Fruit fly (Drosophila melanogaster) whole organism, embryonic: Measurements from ENCODE around the gene CG9467.

Source experiments
- Bdp1 ChIP-seq: fragments of 200-800 bp; sonication (Bioruptor generic); optimal IDR thresholded peaks from 3 replicates; lab custom pipeline; 2016; ENCODE audit warnings: missing biosample characterization, missing genetic modification characterization
- CG10147 ChIP-seq: fragments of 200-800 bp; sonication (Bioruptor generic); optimal IDR thresholded peaks from 2 replicates; lab custom pipeline; 2019; ENCODE audit warnings: missing biosample characterization, mild to moderate bottlenecking, missing genetic modification characterization, moderate library complexity
- CG10267 ChIP-seq: fragments of 200-800 bp; sonication (Bioruptor generic); optimal IDR thresholded peaks from 2 replicates; lab custom pipeline; 2018; ENCODE audit warnings: missing biosample characterization, mild to moderate bottlenecking, missing genetic modification characterization, moderate library complexity
- CG10565 ChIP-seq: fragments of 200-800 bp; sonication (Bioruptor generic); optimal IDR thresholded peaks from 3 replicates; lab custom pipeline; 2016; ENCODE audit warnings: missing biosample characterization, mild to moderate bottlenecking, missing genetic modification characterization
- CG11093 ChIP-seq: fragments of 200-800 bp; sonication (Bioruptor generic); IDR thresholded peaks from 3 replicates; pipeline ENCODE4 v1.3.6; 2022; ENCODE audit warnings: missing biosample characterization, missing genetic modification characterization
- CG13624 ChIP-seq: fragments of 200-800 bp; sonication (Bioruptor generic); optimal IDR thresholded peaks from 2 replicates; lab custom pipeline; 2016; ENCODE audit warnings: missing biosample characterization, missing genetic modification characterization
- CG15696 ChIP-seq: fragments of 200-800 bp; sonication (Bioruptor generic); optimal IDR thresholded peaks from 2 replicates; lab custom pipeline; 2019; ENCODE audit warnings: missing biosample characterization, mild to moderate bottlenecking, missing genetic modification characterization, moderate library complexity
- CG1603 ChIP-seq: fragments of 200-800 bp; sonication (Bioruptor generic); optimal IDR thresholded peaks from 2 replicates; lab custom pipeline; 2019; ENCODE audit warnings: missing biosample characterization, mild to moderate bottlenecking, missing genetic modification characterization, moderate library complexity
- CG16815 ChIP-seq: fragments of 200-800 bp; sonication (Bioruptor generic); optimal IDR thresholded peaks from 3 replicates; lab custom pipeline; 2017; ENCODE audit warnings: missing biosample characterization, mild to moderate bottlenecking, missing genetic modification characterization
- CG17361 ChIP-seq: fragments of 200-800 bp; sonication (Bioruptor generic); IDR thresholded peaks from 3 replicates; pipeline ENCODE4 v1.3.6; 2022; ENCODE audit warnings: missing biosample characterization, missing genetic modification characterization
- CG18476 ChIP-seq: fragments of 200-800 bp; sonication (Bioruptor generic); optimal IDR thresholded peaks from 2 replicates; lab custom pipeline; 2016; ENCODE audit warnings: missing biosample characterization, mild to moderate bottlenecking, missing genetic modification characterization
- CG2712 ChIP-seq: fragments of 200-800 bp; optimal IDR thresholded peaks from 3 replicates; lab custom pipeline; 2019; ENCODE audit warnings: missing biosample characterization, mild to moderate bottlenecking, missing genetic modification characterization, moderate library complexity
- CG3281 ChIP-seq: fragments of 200-800 bp; sonication (Bioruptor generic); optimal IDR thresholded peaks from 3 replicates; lab custom pipeline; 2017; ENCODE audit warnings: missing biosample characterization, mild to moderate bottlenecking, missing genetic modification characterization
- CG34422 ChIP-seq: fragments of 200-800 bp; sonication (Bioruptor generic); IDR thresholded peaks from 3 replicates; pipeline ENCODE4 v1.3.6; 2022; ENCODE audit warnings: missing biosample characterization, missing genetic modification characterization
- CG3847 ChIP-seq: fragments of 200-800 bp; sonication (Bioruptor generic); IDR thresholded peaks from 2 replicates; pipeline ENCODE4 v1.3.6; 2022; ENCODE audit warnings: missing biosample characterization, missing genetic modification characterization
- CG42726 ChIP-seq: fragments of 200-800 bp; sonication (Bioruptor generic); IDR thresholded peaks from 2 replicates; pipeline ENCODE4 v1.3.6; 2022; ENCODE audit warnings: missing biosample characterization, missing genetic modification characterization; ENCODE audit not compliant: partially characterized antibody
- CG4730 ChIP-seq: fragments of 200-800 bp; sonication (Bioruptor generic); IDR thresholded peaks from 2 replicates; pipeline ENCODE4 v1.3.6; 2022; ENCODE audit warnings: missing biosample characterization, missing genetic modification characterization
- CG6689 ChIP-seq: fragments of 200-800 bp; sonication (Bioruptor generic); IDR thresholded peaks from 2 replicates; pipeline ENCODE4 v1.3.6; 2022; ENCODE audit warnings: missing biosample characterization, missing genetic modification characterization
- CG8281 ChIP-seq: fragments of 200-800 bp; sonication (Bioruptor generic); optimal IDR thresholded peaks from 2 replicates; lab custom pipeline; 2018; ENCODE audit warnings: missing biosample characterization, mild to moderate bottlenecking, missing genetic modification characterization, moderate library complexity
- CHES-1-like ChIP-seq: fragments of 200-800 bp; sonication (Bioruptor generic); optimal IDR thresholded peaks from 2 replicates; lab custom pipeline; 2016; ENCODE audit warnings: missing biosample characterization, missing genetic modification characterization
- CTCF ChIP-seq: fragments of 200-800 bp; sonication (Bioruptor generic); optimal IDR thresholded peaks from 2 replicates; lab custom pipeline; 2017; ENCODE audit warnings: missing biosample characterization, mild to moderate bottlenecking, missing genetic modification characterization, moderate library complexity
- Camta ChIP-seq: fragments of 200-800 bp; sonication (Bioruptor generic); optimal IDR thresholded peaks from 2 replicates; lab custom pipeline; 2016; ENCODE audit warnings: missing biosample characterization, missing genetic modification characterization
- Chrac-16 ChIP-seq: fragments of 200-800 bp; sonication (Bioruptor generic); optimal IDR thresholded peaks from 3 replicates; lab custom pipeline; 2016; ENCODE audit warnings: missing biosample characterization, missing genetic modification characterization
- CoRest ChIP-seq: fragments of 200-800 bp; sonication (Bioruptor generic); optimal IDR thresholded peaks from 3 replicates; lab custom pipeline; 2018; ENCODE audit warnings: missing biosample characterization, mild to moderate bottlenecking, missing genetic modification characterization, moderate library complexity
- Dp ChIP-seq: fragments of 200-800 bp; sonication (Bioruptor generic); optimal IDR thresholded peaks from 2 replicates; lab custom pipeline; 2018; ENCODE audit warnings: missing biosample characterization, mild to moderate bottlenecking, missing genetic modification characterization, moderate library complexity
- Elba2 ChIP-seq: fragments of 200-800 bp; sonication (Bioruptor generic); optimal IDR thresholded peaks from 3 replicates; lab custom pipeline; 2016; ENCODE audit warnings: missing biosample characterization, missing genetic modification characterization
- Ets97D ChIP-seq: fragments of 200-800 bp; sonication (Bioruptor generic); optimal IDR thresholded peaks from 3 replicates; lab custom pipeline; 2016; ENCODE audit warnings: missing biosample characterization, missing genetic modification characterization
- Fer3 ChIP-seq: fragments of 200-800 bp; sonication (Bioruptor generic); optimal IDR thresholded peaks from 2 replicates; lab custom pipeline; 2018; ENCODE audit warnings: missing biosample characterization, mild to moderate bottlenecking, missing genetic modification characterization, moderate library complexity
- HmgZ ChIP-seq: fragments of 200-800 bp; sonication (Bioruptor generic); optimal IDR thresholded peaks from 2 replicates; lab custom pipeline; 2018; ENCODE audit warnings: missing biosample characterization, mild to moderate bottlenecking, missing genetic modification characterization
- Hsf ChIP-seq: fragments of 200-800 bp; sonication (Bioruptor generic); optimal IDR thresholded peaks from 3 replicates; lab custom pipeline; 2016; ENCODE audit warnings: missing biosample characterization, missing genetic modification characterization
- MESR4 ChIP-seq: fragments of 200-800 bp; sonication (Bioruptor generic); optimal IDR thresholded peaks from 2 replicates; lab custom pipeline; 2018; ENCODE audit warnings: missing biosample characterization, mild to moderate bottlenecking, missing genetic modification characterization, moderate library complexity
- MTF-1 ChIP-seq: fragments of 200-800 bp; sonication (Bioruptor generic); optimal IDR thresholded peaks from 2 replicates; lab custom pipeline; 2018; ENCODE audit warnings: missing biosample characterization, mild to moderate bottlenecking, missing genetic modification characterization, borderline replicate concordance
- Med ChIP-seq: fragments of 200-800 bp; sonication (Bioruptor generic); peaks from one replicate; lab custom pipeline; 2016; ENCODE audit warnings: missing biosample characterization, missing genetic modification characterization, mild to moderate bottlenecking, inconsistent platforms, moderate library complexity
- Meics ChIP-seq: fragments of 200-800 bp; sonication (Bioruptor generic); optimal IDR thresholded peaks from 2 replicates; lab custom pipeline; 2017; ENCODE audit warnings: missing biosample characterization, mild to moderate bottlenecking, missing genetic modification characterization
- Myb ChIP-seq: fragments of 200-800 bp; sonication (Bioruptor generic); optimal IDR thresholded peaks from 2 replicates; lab custom pipeline; 2016; ENCODE audit warnings: missing biosample characterization, missing genetic modification characterization
- Pdp1 ChIP-seq, 2 experiments: fragments of 200-800 bp; sonication (Bioruptor generic); optimal IDR thresholded peaks; 3 replicates each; lab custom pipeline; 2016; ENCODE audit warnings: missing biosample characterization in 2 of 2, missing genetic modification characterization in 2 of 2, mild to moderate bottlenecking in 1 of 2, moderate library complexity in 1 of 2
- bcd ChIP-seq: fragments of 200-800 bp; sonication (Bioruptor generic); optimal IDR thresholded peaks from 2 replicates; lab custom pipeline; 2017; ENCODE audit warnings: missing biosample characterization, mild to moderate bottlenecking, missing genetic modification characterization
- chif ChIP-seq, 2 experiments: fragments of 200-800 bp; sonication (Bioruptor generic); optimal IDR thresholded peaks; 3 replicates each; lab custom pipeline; 2016; ENCODE audit warnings: missing biosample characterization in 2 of 2, missing genetic modification characterization in 2 of 2
- dysf ChIP-seq: fragments of 200-800 bp; sonication (Bioruptor generic); IDR thresholded peaks from 3 replicates; pipeline ENCODE4 v1.3.6; 2022; ENCODE audit warnings: missing biosample characterization, missing genetic modification characterization
- hbn ChIP-seq: fragments of 200-800 bp; sonication (Bioruptor generic); IDR thresholded peaks from 2 replicates; pipeline ENCODE4 v1.3.6; 2022; ENCODE audit warnings: missing biosample characterization, missing genetic modification characterization; ENCODE audit not compliant: partially characterized antibody
- kay ChIP-seq: fragments of 200-800 bp; sonication (Bioruptor generic); optimal IDR thresholded peaks from 2 replicates; lab custom pipeline; 2016; ENCODE audit warnings: missing biosample characterization, missing genetic modification characterization
- lbe ChIP-seq: fragments of 200-800 bp; sonication (Bioruptor generic); optimal IDR thresholded peaks from 2 replicates; lab custom pipeline; 2016; ENCODE audit warnings: missing biosample characterization, mild to moderate bottlenecking, missing genetic modification characterization
- mam ChIP-seq: fragments of 200-800 bp; sonication (Bioruptor generic); optimal IDR thresholded peaks from 3 replicates; lab custom pipeline; 2016; ENCODE audit warnings: missing biosample characterization, missing genetic modification characterization
- shn ChIP-seq: fragments of 200-800 bp; sonication (Bioruptor generic); optimal IDR thresholded peaks from 3 replicates; lab custom pipeline; 2016; ENCODE audit warnings: missing biosample characterization, missing genetic modification characterization
- trem ChIP-seq: fragments of 200-800 bp; optimal IDR thresholded peaks from 3 replicates; lab custom pipeline; 2019; ENCODE audit warnings: missing biosample characterization, mild to moderate bottlenecking, missing genetic modification characterization, moderate library complexity
- wek ChIP-seq: fragments of 200-800 bp; sonication (Bioruptor generic); optimal IDR thresholded peaks from 3 replicates; lab custom pipeline; 2018; ENCODE audit warnings: missing biosample characterization, mild to moderate bottlenecking, missing genetic modification characterization, moderate library complexity
- z ChIP-seq: fragments of 200-800 bp; sonication (Bioruptor generic); IDR thresholded peaks from 3 replicates; pipeline ENCODE4 v1.3.6; 2022; ENCODE audit warnings: missing biosample characterization, missing genetic modification characterization
- zen ChIP-seq: fragments of 200-800 bp; sonication (Bioruptor generic); optimal IDR thresholded peaks from 3 replicates; lab custom pipeline; 2018; ENCODE audit warnings: missing biosample characterization, mild to moderate bottlenecking, missing genetic modification characterization, moderate library complexity

The CG9467 gene

dm6 chr3R:9793018-9793417 is 7.8 kb downstream of the CG9467 start, which contains the start of gene CG8516 (continued):
- TF ChIP-seq MESR4 (GFP tag; lab: Kevin White, UChicago): peak; percentile 74
- TF ChIP-seq Med (GFP tag; lab: Kevin White, UChicago): peak; percentile 70
- TF ChIP-seq MTF-1: peak; percentile 2
- TF ChIP-seq CG34422 (GFP tag; lab: Robert Waterston, UW): peak; percentile 49; the same call in 1 of the 3 replicates
- peak; percentile 95 for TF ChIP-seq Myb (GFP tag; lab: Kevin White, UChicago)
- TF ChIP-seq zen (tag; lab: Kevin White, UChicago): peak; percentile 14

dm6 chr3R:9791177-9791806 is 9.5 kb downstream of the CG9467 start, which contains the start of the genes CG12945 and CG8507:
Gene CG12945 (minus strand): TSS chr3R:9791221.
Gene CG8507 (plus strand): TSS chr3R:9791483.
- TF ChIP-seq Elba2 (peak; percentile 37), CG11093 (GFP tag; lab: Robert Waterston, UW) (no peak), CG2712 (tag; lab: Kevin White, UChicago) (peak; percentile 47), Hsf (GFP tag; lab: Kevin White, UChicago) (peak; percentile 63), lbe (peak; percentile 3), CG8281 (tag; lab: Kevin White, UChicago) (no peak), mam (GFP tag; lab: Kevin White, UChicago) (peak; percentile 44), Pdp1 (GFP tag; optimal IDR thresholded peaks at IDR 0.05; lab: Kevin White, UChicago) (peak; percentile 56 to 59), CTCF (GFP tag; lab: Kevin White, UChicago) (no peak), Meics (peak; percentile 52), CG1603 (peak; percentile 32), shn (GFP tag; lab: Kevin White, UChicago) (peak; percentile 53), Ets97D (peak; percentile 44), trem (tag; lab: Kevin White, UChicago) (peak; percentile 34), hbn (GFP tag; lab: Robert Waterston, UW) (no peak), CG4730 (GFP tag; lab: Robert Waterston, UW) (no peak), CG10565 (GFP tag; lab: Kevin White, UChicago) (no peak), dysf (GFP tag; lab: Robert Waterston, UW) (peak; percentile 34; the same call in 1 of the 3 replicates), CHES-1-like (peak; percentile 54), CG16815 (GFP tag; lab: Kevin White, UChicago) (peak; percentile 11), Chrac-16 (GFP tag; lab: Kevin White, UChicago) (peak; percentile 28), wek (GFP tag; lab: Kevin White, UChicago) (no peak), CG17361 (GFP tag; lab: Robert Waterston, UW) (peak; percentile 69), Bdp1 (peak; percentile 14), CG42726 (GFP tag; lab: Robert Waterston, UW) (no peak), CG6689 (GFP tag; lab: Robert Waterston, UW) (0 out of 2 replicates have a peak, but pooled peaks have one; percentile 9), bcd (GFP tag; lab: Kevin White, UChicago) (peak; percentile 60), Fer3 (tag; lab: Kevin White, UChicago) (peak; percentile 39), chif (GFP tag; optimal IDR thresholded peaks at IDR 0.05; lab: Kevin White, UChicago) (peak in 1 of 2 experiments; percentile 37), CG10147 (peak; percentile 58), CG3847 (GFP tag; lab: Robert Waterston, UW) (peak; percentile 81), CG18476 (GFP tag; lab: Kevin White, UChicago) (peak; percentile 26), CG3281 (peak; percentile 17), CG10267 (peak; percentile 35), Camta (GFP tag; lab: Kevin White, UChicago) (peak; percentile 44), HmgZ (tag; lab: Kevin White, UChicago) (peak; percentile 77), CG15696 (tag; lab: Kevin White, UChicago) (peak; percentile 48), Med (GFP tag; lab: Kevin White, UChicago) (peak; percentile 85), CG13624 (GFP tag; lab: Kevin White, UChicago) (peak; percentile 42), z (GFP tag; lab: Robert Waterston, UW) (no peak), Dp (peak; percentile 32), CoRest (tag; lab: Kevin White, UChicago) (peak; percentile 76), kay (peak; percentile 21)
